Worm (Caenorhabditis elegans) whole organism, L3 larva: Measurements from ENCODE around the gene nphp-1.

Experiments
- ceh-9 ChIP-seq: sonication (generic microtip); optimal IDR thresholded peaks from 2 replicates; lab custom pipeline; 2018; ENCODE audit warnings: missing biosample characterization, missing genetic modification characterization
- egl-27 ChIP-seq: sonication (generic microtip); optimal IDR thresholded peaks from 4 replicates; lab custom pipeline; 2017; ENCODE audit warnings: missing biosample characterization, missing genetic modification reagents, missing genetic modification characterization
- lin-15B ChIP-seq: fragments of 150-350 bp; optimal IDR thresholded peaks from 2 replicates; lab custom pipeline; 2014; ENCODE audit warnings: missing biosample characterization, missing genetic modification characterization
- nhr-12 ChIP-seq: fragments of 150-350 bp; optimal IDR thresholded peaks from 2 replicates; lab custom pipeline; 2014; ENCODE audit warnings: missing biosample characterization, missing genetic modification characterization
- pha-4 ChIP-seq: fragments of 150-350 bp; optimal IDR thresholded peaks from 2 replicates; lab custom pipeline; 2014; ENCODE audit warnings: missing biosample characterization, missing genetic modification reagents, missing genetic modification characterization

DNA sequence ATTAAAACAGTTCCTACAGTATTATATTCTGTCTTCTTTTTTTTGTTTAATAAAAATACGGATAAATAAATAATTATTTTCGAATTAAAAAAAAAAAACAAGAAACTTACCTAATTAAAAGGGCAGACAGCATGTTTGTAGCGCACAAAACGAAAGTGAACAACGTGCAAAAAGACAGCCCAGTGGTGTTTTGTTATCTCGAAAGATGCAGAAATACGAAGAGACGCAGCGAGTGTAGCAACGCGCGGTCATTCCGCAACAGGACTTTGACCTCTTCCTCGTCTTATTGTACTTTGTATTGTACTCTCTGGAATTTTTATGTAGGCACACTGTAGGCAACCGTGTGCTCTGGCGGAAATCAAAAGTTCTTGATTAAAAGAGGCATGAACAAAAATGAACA, 41.6 kb upstream of the nphp-1 start, which contains the start of gene gbh-1:
- TF ChIP-seq egl-27 (tag; lab: Kevin White, UChicago) (no peak), ceh-9 (tag; lab: Kevin White, UChicago) (no peak), lin-15B (no peak), nhr-12 (no peak), pha-4 (tag; lab: Kevin White, UChicago) (no peak)
